Fruit fly (Drosophila melanogaster) whole organism, embryonic: ENCODE results near the gene raptor.

ENCODE experiments used
- CG10209 ChIP-seq: fragments of 200-800 bp; sonication (Bioruptor generic); optimal IDR thresholded peaks from 3 replicates; lab custom pipeline; 2017; ENCODE audit warnings: missing biosample characterization, mild to moderate bottlenecking, missing genetic modification characterization, missing genetic modification reagents
- CG10274 ChIP-seq: fragments of 200-800 bp; sonication (Bioruptor generic); optimal IDR thresholded peaks from 3 replicates; lab custom pipeline; 2017; ENCODE audit warnings: missing biosample characterization, mild to moderate bottlenecking, missing genetic modification characterization
- CG10959 ChIP-seq: fragments of 200-800 bp; sonication (Bioruptor generic); IDR thresholded peaks from 2 replicates; pipeline ENCODE4 v1.3.6; 2022; ENCODE audit warnings: missing biosample characterization, missing genetic modification characterization
- CG12071 ChIP-seq: fragments of 200-800 bp; sonication (Bioruptor generic); optimal IDR thresholded peaks from 3 replicates; lab custom pipeline; 2018; ENCODE audit warnings: missing biosample characterization, mild to moderate bottlenecking, missing genetic modification characterization
- CG12391 ChIP-seq: fragments of 200-800 bp; sonication (Bioruptor generic); optimal IDR thresholded peaks from 3 replicates; lab custom pipeline; 2018; ENCODE audit warnings: missing biosample characterization, mild to moderate bottlenecking, missing genetic modification characterization, moderate library complexity
- CG13775 ChIP-seq: fragments of 200-800 bp; sonication (Bioruptor generic); optimal IDR thresholded peaks from 3 replicates; lab custom pipeline; 2017; ENCODE audit warnings: missing biosample characterization, mild to moderate bottlenecking, missing genetic modification characterization
- CG18011 ChIP-seq: fragments of 200-800 bp; sonication (Bioruptor generic); optimal IDR thresholded peaks from 2 replicates; lab custom pipeline; 2017; ENCODE audit warnings: missing biosample characterization, missing genetic modification characterization, mild to moderate bottlenecking, moderate library complexity, missing genotype
- CG2116 ChIP-seq: fragments of 200-800 bp; sonication (Bioruptor generic); optimal IDR thresholded peaks from 3 replicates; lab custom pipeline; 2018; ENCODE audit warnings: missing biosample characterization, mild to moderate bottlenecking, missing genetic modification characterization
- CG33213 ChIP-seq: fragments of 200-800 bp; sonication (Bioruptor generic); optimal IDR thresholded peaks from 3 replicates; lab custom pipeline; 2016; ENCODE audit warnings: missing biosample characterization, missing genetic modification characterization
- CG4404 ChIP-seq: fragments of 200-800 bp; sonication (Bioruptor generic); IDR thresholded peaks from 2 replicates; pipeline ENCODE4 v1.3.6; 2022; ENCODE audit warnings: missing biosample characterization, missing genetic modification characterization
- CG4820 ChIP-seq: fragments of 200-800 bp; sonication (Bioruptor generic); optimal IDR thresholded peaks from 3 replicates; lab custom pipeline; 2016; ENCODE audit warnings: missing biosample characterization, missing genetic modification characterization
- CG7987 ChIP-seq: fragments of 200-800 bp; sonication (Bioruptor generic); optimal IDR thresholded peaks from 2 replicates; lab custom pipeline; 2018; ENCODE audit warnings: missing biosample characterization, mild to moderate bottlenecking, missing genetic modification characterization, moderate library complexity
- Chrac-16 ChIP-seq: fragments of 200-800 bp; sonication (Bioruptor generic); optimal IDR thresholded peaks from 3 replicates; lab custom pipeline; 2016; ENCODE audit warnings: missing biosample characterization, missing genetic modification characterization
- D ChIP-seq, 2 experiments: fragments of 200-800 bp in 1 of 2; fragments of >200 bp in 1 of 2; sonication (Bioruptor generic) in 1 of 2; optimal IDR thresholded peaks; 2 replicates in 1 of 2; 3 replicates in 1 of 2; lab custom pipeline; 2017; ENCODE audit warnings: mild to moderate bottlenecking in 1 of 2, missing biosample characterization in 1 of 2, missing genetic modification characterization in 1 of 2, missing genetic modification reagents in 1 of 2
- D19A ChIP-seq: fragments of 200-800 bp; optimal IDR thresholded peaks from 3 replicates; lab custom pipeline; 2019; ENCODE audit warnings: missing biosample characterization, mild to moderate bottlenecking, missing genetic modification characterization, moderate library complexity
- Drgx ChIP-seq: fragments of 200-800 bp; sonication (Bioruptor generic); IDR thresholded peaks from 2 replicates; pipeline ENCODE4 v1.3.6; 2022; ENCODE audit warnings: missing biosample characterization, missing genetic modification characterization
- H15 ChIP-seq: fragments of 200-800 bp; sonication (Bioruptor generic); IDR thresholded peaks from 3 replicates; pipeline ENCODE4 v1.3.6; 2022; ENCODE audit warnings: missing biosample characterization, missing genetic modification characterization
- H2.0 ChIP-seq: fragments of 200-800 bp; sonication (Bioruptor generic); IDR thresholded peaks from 2 replicates; pipeline ENCODE4 v1.3.6; 2022; ENCODE audit warnings: missing biosample characterization, missing genetic modification characterization
- HLH4C ChIP-seq: fragments of 200-800 bp; sonication (Bioruptor generic); IDR thresholded peaks from 3 replicates; pipeline ENCODE4 v1.3.6; 2022; ENCODE audit warnings: missing biosample characterization, missing genetic modification characterization; ENCODE audit not compliant: partially characterized antibody
- Hr51 ChIP-seq, 2 experiments: fragments of 200-800 bp; sonication (Bioruptor generic); optimal IDR thresholded peaks; 2 replicates in 1 of 2; 3 replicates in 1 of 2; lab custom pipeline; 2016 to 2018; ENCODE audit warnings: missing biosample characterization in 2 of 2, missing genetic modification characterization in 2 of 2, mild to moderate bottlenecking in 1 of 2, moderate library complexity in 1 of 2
- Jarid2 ChIP-seq: fragments of 200-800 bp; sonication (Bioruptor generic); optimal IDR thresholded peaks from 3 replicates; lab custom pipeline; 2017; ENCODE audit warnings: mild to moderate bottlenecking, missing biosample characterization, missing genetic modification reagents, missing genetic modification characterization
- Med ChIP-seq: fragments of 200-800 bp; sonication (Bioruptor generic); peaks from one replicate; lab custom pipeline; 2016; ENCODE audit warnings: missing biosample characterization, missing genetic modification characterization, mild to moderate bottlenecking, inconsistent platforms, moderate library complexity
- NC2α ChIP-seq: fragments of 200-800 bp; sonication (Bioruptor generic); optimal IDR thresholded peaks from 2 replicates; lab custom pipeline; 2016; ENCODE audit warnings: missing biosample characterization, missing genetic modification characterization
- Nf-YC ChIP-seq: fragments of 200-800 bp; optimal IDR thresholded peaks from 3 replicates; lab custom pipeline; 2019; ENCODE audit warnings: missing biosample characterization, mild to moderate bottlenecking, missing genetic modification characterization, moderate library complexity
- Opbp ChIP-seq: fragments of 200-800 bp; sonication (Bioruptor generic); IDR thresholded peaks from 3 replicates; pipeline ENCODE4 v1.3.6; 2022; ENCODE audit warnings: missing biosample characterization, missing genetic modification characterization; ENCODE audit not compliant: partially characterized antibody
- Stat92E ChIP-seq, 3 experiments: fragments of >200 bp in 2 of 3; fragments of 200-800 bp in 1 of 3; sonication (Bioruptor generic) in 1 of 3; optimal IDR thresholded peaks; 2 replicates each; lab custom pipeline; 2017 to 2019; ENCODE audit warnings: missing biosample characterization in 3 of 3, missing genetic modification characterization in 3 of 3, mild to moderate bottlenecking in 1 of 3, moderate library complexity in 1 of 3
- amos ChIP-seq: fragments of 200-800 bp; sonication (Bioruptor generic); IDR thresholded peaks from 2 replicates; pipeline ENCODE4 v1.3.6; 2022; ENCODE audit warnings: missing biosample characterization, missing genetic modification characterization; ENCODE audit not compliant: partially characterized antibody
- ap ChIP-seq: fragments of 200-800 bp; sonication (Bioruptor generic); IDR thresholded peaks from 2 replicates; pipeline ENCODE4 v1.3.6; 2022; ENCODE audit warnings: missing biosample characterization, missing genetic modification characterization
- cas ChIP-seq: fragments of 200-800 bp; sonication (Bioruptor generic); IDR thresholded peaks from 2 replicates; pipeline ENCODE4 v1.3.6; 2022; ENCODE audit warnings: missing biosample characterization, missing genetic modification characterization
- cwo ChIP-seq: fragments of 200-800 bp; sonication (Bioruptor generic); optimal IDR thresholded peaks from 3 replicates; lab custom pipeline; 2017; ENCODE audit warnings: missing biosample characterization, missing genetic modification characterization, mild to moderate bottlenecking, moderate library complexity, missing genetic modification reagents
- fu2 ChIP-seq: fragments of 200-800 bp; sonication (Bioruptor generic); optimal IDR thresholded peaks from 2 replicates; lab custom pipeline; 2016; ENCODE audit warnings: missing biosample characterization, missing genetic modification characterization
- ham ChIP-seq: fragments of 200-800 bp; sonication (Bioruptor generic); IDR thresholded peaks from 2 replicates; pipeline ENCODE4 v1.3.6; 2022; ENCODE audit warnings: missing biosample characterization, missing genetic modification characterization
- her ChIP-seq: fragments of 200-800 bp; sonication (Bioruptor generic); optimal IDR thresholded peaks from 2 replicates; lab custom pipeline; 2016; ENCODE audit warnings: missing biosample characterization, missing genetic modification characterization
- knrl ChIP-seq: fragments of 200-800 bp; sonication (Bioruptor generic); IDR thresholded peaks from 3 replicates; pipeline ENCODE4 v1.3.6; 2022; ENCODE audit warnings: missing biosample characterization, missing genetic modification characterization; ENCODE audit not compliant: partially characterized antibody
- lmd ChIP-seq: fragments of 200-800 bp; sonication (Bioruptor generic); IDR thresholded peaks from 2 replicates; pipeline ENCODE4 v1.3.6; 2022; ENCODE audit warnings: missing biosample characterization, missing genetic modification characterization
- maf-S ChIP-seq: fragments of 200-800 bp; sonication (Bioruptor generic); optimal IDR thresholded peaks from 2 replicates; lab custom pipeline; 2016; ENCODE audit warnings: missing biosample characterization, missing genetic modification characterization
- nerfin-2 ChIP-seq: fragments of 200-800 bp; sonication (Bioruptor generic); IDR thresholded peaks from 2 replicates; pipeline ENCODE4 v1.3.6; 2022; ENCODE audit warnings: missing biosample characterization, missing genetic modification characterization; ENCODE audit not compliant: partially characterized antibody
- pan ChIP-seq, 4 experiments: fragments of >200 bp in 3 of 4; fragments of 200-800 bp in 1 of 4; sonication (Bioruptor generic) in 1 of 4; optimal IDR thresholded peaks in 3 of 4; IDR thresholded peaks in 1 of 4; 2 replicates each; pipeline versions ENCODE4 v1.3.6 to Lab custom; 2017 to 2022; ENCODE audit warnings: missing biosample characterization in 2 of 4, missing genetic modification characterization in 2 of 4, mixed read lengths in 1 of 4
- prd ChIP-seq, 3 experiments: fragments of >200 bp in 2 of 3; fragments of 200-800 bp in 1 of 3; sonication (Bioruptor generic) in 1 of 3; optimal IDR thresholded peaks in 2 of 3; IDR thresholded peaks in 1 of 3; 2 replicates in 2 of 3; 3 replicates in 1 of 3; pipeline versions ENCODE4 v1.3.6 to Lab custom; 2017 to 2022; ENCODE audit warnings: missing biosample characterization in 1 of 3, missing genetic modification characterization in 1 of 3
- pzg ChIP-seq: fragments of 200-800 bp; sonication (Bioruptor generic); optimal IDR thresholded peaks from 3 replicates; lab custom pipeline; 2018; ENCODE audit warnings: missing biosample characterization, mild to moderate bottlenecking, missing genetic modification characterization, moderate library complexity
- shn ChIP-seq: fragments of 200-800 bp; sonication (Bioruptor generic); optimal IDR thresholded peaks from 3 replicates; lab custom pipeline; 2016; ENCODE audit warnings: missing biosample characterization, missing genetic modification characterization
- sr ChIP-seq: fragments of 200-800 bp; sonication (Bioruptor generic); IDR thresholded peaks from 3 replicates; pipeline ENCODE4 v1.3.6; 2022; ENCODE audit warnings: missing biosample characterization, missing genetic modification characterization
- tin ChIP-seq: fragments of 200-800 bp; sonication (Bioruptor generic); optimal IDR thresholded peaks from 3 replicates; lab custom pipeline; 2016; ENCODE audit warnings: missing biosample characterization, missing genetic modification characterization
- tio ChIP-seq: fragments of 200-800 bp; sonication (Bioruptor generic); optimal IDR thresholded peaks from 2 replicates; lab custom pipeline; 2017; ENCODE audit warnings: missing biosample characterization, missing genetic modification characterization, inconsistent platforms
- vvl ChIP-seq: fragments of 200-800 bp; sonication (Bioruptor generic); IDR thresholded peaks from 2 replicates; pipeline ENCODE4 v1.3.6; 2022; ENCODE audit warnings: missing biosample characterization, missing genetic modification characterization
- yki ChIP-seq: fragments of >200 bp; optimal IDR thresholded peaks from 3 replicates; lab custom pipeline; 2018
- zfh2 ChIP-seq: fragments of 200-800 bp; sonication (Bioruptor generic); optimal IDR thresholded peaks from 2 replicates; lab custom pipeline; 2016; ENCODE audit warnings: missing biosample characterization, missing genetic modification characterization

raptor gene

dm6 chrX:6089679-6090460 is at the start of gene raptor (continued):
- TF ChIP-seq D (optimal IDR thresholded peaks at IDR 0.05; lab: Kevin White, UChicago) = no peak
- TF ChIP-seq D (GFP tag; optimal IDR thresholded peaks at IDR 0.05; lab: Kevin White, UChicago) = no peak
- TF ChIP-seq amos (GFP tag; lab: Robert Waterston, UW) = peak; percentile 60
- no peak for TF ChIP-seq lmd
- TF ChIP-seq shn (GFP tag; lab: Kevin White, UChicago) = no peak
- TF ChIP-seq CG7987 (GFP tag; lab: Kevin White, UChicago) = no peak
- no peak for TF ChIP-seq ap (GFP tag; lab: Robert Waterston, UW)
- TF ChIP-seq CG2116 (GFP tag; lab: Kevin White, UChicago) = peak; percentile 80
- TF ChIP-seq pzg (GFP tag; lab: Kevin White, UChicago) = peak; percentile 64
- TF ChIP-seq vvl = no peak
- peak; percentile 57 for TF ChIP-seq Med
- no peak for TF ChIP-seq fu2 (GFP tag; lab: Kevin White, UChicago)
- TF ChIP-seq Nf-YC (tag; lab: Kevin White, UChicago) = no peak
- TF ChIP-seq nerfin-2 (GFP tag; lab: Robert Waterston, UW) = peak; percentile 33; the same call in 1 of the 2 replicates
- TF ChIP-seq CG33213 (GFP tag; lab: Kevin White, UChicago) = no peak
- no peak for TF ChIP-seq CG10274 (GFP tag; lab: Kevin White, UChicago)
- no peak for TF ChIP-seq maf-S (GFP tag; lab: Kevin White, UChicago)
- no peak for TF ChIP-seq CG18011 (GFP tag; lab: Kevin White, UChicago)
- no peak for TF ChIP-seq ham (GFP tag; lab: Robert Waterston, UW)
- TF ChIP-seq prd (optimal IDR thresholded peaks at IDR 0.05; lab: Kevin White, UChicago) = no peak
- TF ChIP-seq prd (GFP tag; IDR thresholded peaks at IDR 0.05; lab: Robert Waterston, UW) = no peak
- no peak for TF ChIP-seq CG4820 (GFP tag; lab: Kevin White, UChicago)
- TF ChIP-seq NC2α = no peak
- peak; percentile 41 for TF ChIP-seq knrl (GFP tag; lab: Robert Waterston, UW)
- TF ChIP-seq tio = no peak
- no peak for TF ChIP-seq Hr51 (GFP tag; optimal IDR thresholded peaks at IDR 0.05; lab: Kevin White, UChicago)
- TF ChIP-seq sr = no peak
- no peak for TF ChIP-seq zfh2 (GFP tag; lab: Kevin White, UChicago)
- TF ChIP-seq pan (optimal IDR thresholded peaks at IDR 0.05; lab: Kevin White, UChicago) = no peak
- no peak for TF ChIP-seq pan (GFP tag; optimal IDR thresholded peaks at IDR 0.05 in 1 of 2, IDR thresholded peaks at IDR 0.05 in 1 of 2)
- no peak for TF ChIP-seq tin (GFP tag; lab: Kevin White, UChicago)
- TF ChIP-seq CG10209 (GFP tag; lab: Kevin White, UChicago) = no peak
- no peak for TF ChIP-seq yki (lab: Kevin White, UChicago)
- no peak for TF ChIP-seq D19A (tag; lab: Kevin White, UChicago)
- TF ChIP-seq CG4404 (GFP tag; lab: Robert Waterston, UW) = no peak
- TF ChIP-seq Stat92E (GFP tag; optimal IDR thresholded peaks at IDR 0.05; lab: Kevin White, UChicago) = no peak
- TF ChIP-seq CG13775 (GFP tag; lab: Kevin White, UChicago) = no peak
- TF ChIP-seq H15 (GFP tag; lab: Robert Waterston, UW) = no peak
- peak; percentile 57; the same call in 2 of the 3 replicates for TF ChIP-seq HLH4C (GFP tag; lab: Robert Waterston, UW)
- TF ChIP-seq H2.0 (GFP tag; lab: Robert Waterston, UW) = no peak
- no peak for TF ChIP-seq cas (GFP tag; lab: Robert Waterston, UW)
- TF ChIP-seq CG12391 (tag; lab: Kevin White, UChicago) = no peak
- TF ChIP-seq cwo = no peak
- TF ChIP-seq CG10959 (GFP tag; lab: Robert Waterston, UW) = no peak
- TF ChIP-seq Chrac-16 (GFP tag; lab: Kevin White, UChicago) = no peak
- no peak for TF ChIP-seq CG12071
- no peak for TF ChIP-seq Jarid2 (GFP tag; lab: Kevin White, UChicago)
- peak; percentile 6; the same call in 1 of the 2 replicates for TF ChIP-seq Drgx (GFP tag; lab: Robert Waterston, UW)
- no peak for TF ChIP-seq her
- TF ChIP-seq Opbp = 0 out of 3 replicates have a peak, but pooled peaks have one; percentile 24
